Worm (Caenorhabditis elegans): ENCODE results near the gene lact-7.

Gene lact-7

ce11 chrX:11784230-11784629 is 25.3 kb downstream of the lact-7 start, which contains the start of gene Y102F5A.1:
Y102F5A.1 (minus strand) TSS chrX:11784330.
- no peak for TF ChIP-seq tbx-37 (GFP tag; conservative IDR thresholded peaks at IDR 0.05)
- no peak for TF ChIP-seq ets-7 (tag; optimal IDR thresholded peaks at IDR 0.05)
- no peak for TF ChIP-seq flt-1 (GFP tag; IDR thresholded peaks at IDR 0.05)
- no peak for TF ChIP-seq pes-1 (GFP tag; IDR thresholded peaks at IDR 0.05)
- TF ChIP-seq tra-4 (tag; optimal IDR thresholded peaks at IDR 0.05) = no peak
- no peak for TF ChIP-seq sea-1 (GFP tag; conservative IDR thresholded peaks at IDR 0.05)
- TF ChIP-seq hmg-4 (GFP tag; optimal IDR thresholded peaks at IDR 0.05) = no peak
- TF ChIP-seq F13C5.2 (tag; optimal IDR thresholded peaks at IDR 0.05) = no peak
- TF ChIP-seq hnd-1 (tag; optimal IDR thresholded peaks at IDR 0.05) = no peak
- TF ChIP-seq ceh-13 (GFP tag; optimal IDR thresholded peaks at IDR 0.05) = no peak
- no peak for TF ChIP-seq ceh-36 (tag; optimal IDR thresholded peaks at IDR 0.05)
- no peak for TF ChIP-seq B0310.2 (tag; optimal IDR thresholded peaks at IDR 0.05)
- no peak for TF ChIP-seq hmbx-1 (tag; optimal IDR thresholded peaks at IDR 0.05)
- no peak for TF ChIP-seq scrt-1 (GFP tag; IDR thresholded peaks at IDR 0.05)
- no peak for TF ChIP-seq tbx-11 (GFP tag; IDR thresholded peaks at IDR 0.05)

ce11 chrX:11790600-11790999 is 31.7 kb downstream of the lact-7 start:
- no peak for TF ChIP-seq tra-4 (tag; optimal IDR thresholded peaks at IDR 0.05)
- no peak for TF ChIP-seq tbx-11 (GFP tag; IDR thresholded peaks at IDR 0.05)
- TF ChIP-seq ceh-36 (tag; optimal IDR thresholded peaks at IDR 0.05) = no peak
- TF ChIP-seq flt-1 (GFP tag; IDR thresholded peaks at IDR 0.05) = no peak
- no peak for TF ChIP-seq ama-1 (optimal IDR thresholded peaks at IDR 0.05)
- no peak for TF ChIP-seq B0310.2 (tag; optimal IDR thresholded peaks at IDR 0.05)

ce11 chrX:11791364-11792221 is 32.7 kb downstream of the lact-7 start:
- TF ChIP-seq pes-1 (GFP tag; IDR thresholded peaks at IDR 0.05) (no peak), scrt-1 (GFP tag; IDR thresholded peaks at IDR 0.05) (no peak), tbx-11 (GFP tag; IDR thresholded peaks at IDR 0.05) (no peak)

- TF ChIP-seq pes-1 (GFP tag; IDR thresholded peaks at IDR 0.05) = no peak
- TF ChIP-seq aly-1 (tag; optimal IDR thresholded peaks at IDR 0.05) = no peak
- no peak for TF ChIP-seq tbx-11 (GFP tag; IDR thresholded peaks at IDR 0.05)
Measured at ce11 chrX:11792730-11793129, 33.8 kb downstream of the lact-7 start.

- TF ChIP-seq ama-1 (optimal IDR thresholded peaks at IDR 0.05) (no peak), hnd-1 (tag; optimal IDR thresholded peaks at IDR 0.05) (no peak), tra-4 (tag; optimal IDR thresholded peaks at IDR 0.05) (no peak), F13C5.2 (tag; optimal IDR thresholded peaks at IDR 0.05) (peak; percentile 14), ceh-36 (tag; optimal IDR thresholded peaks at IDR 0.05) (no peak), hmg-4 (GFP tag; optimal IDR thresholded peaks at IDR 0.05) (peak; percentile 77), ceh-13 (GFP tag; optimal IDR thresholded peaks at IDR 0.05) (no peak), tbx-11 (GFP tag; IDR thresholded peaks at IDR 0.05) (no peak), flt-1 (GFP tag; IDR thresholded peaks at IDR 0.05) (peak; percentile 5; the same call in 1 of the 2 replicates), aly-1 (tag; optimal IDR thresholded peaks at IDR 0.05) (no peak), tbx-37 (GFP tag; conservative IDR thresholded peaks at IDR 0.05) (no peak), pes-1 (GFP tag; IDR thresholded peaks at IDR 0.05) (0 out of 2 replicates have a peak, but pooled peaks have one; percentile 15), sea-1 (GFP tag; conservative IDR thresholded peaks at IDR 0.05) (no peak), B0310.2 (tag; optimal IDR thresholded peaks at IDR 0.05) (no peak), scrt-1 (GFP tag; IDR thresholded peaks at IDR 0.05) (no peak), ets-7 (tag; optimal IDR thresholded peaks at IDR 0.05) (no peak), hmbx-1 (tag; optimal IDR thresholded peaks at IDR 0.05) (no peak)
Measured at ce11 chrX:11798057-11798555, 39.2 kb downstream of the lact-7 start, which contains the start of gene rsd-3. rsd-3 (plus strand) TSS chrX:11798505.

ce11 chrX:11804057-11804456 is 45.1 kb downstream of the lact-7 start, which contains the start of gene C34E11.4:
C34E11.4 (plus strand) TSS chrX:11804210.
- TF ChIP-seq hmbx-1 (tag; optimal IDR thresholded peaks at IDR 0.05) (no peak), tbx-37 (GFP tag; conservative IDR thresholded peaks at IDR 0.05) (no peak), sea-1 (GFP tag; conservative IDR thresholded peaks at IDR 0.05) (no peak), ets-7 (tag; optimal IDR thresholded peaks at IDR 0.05) (no peak), F13C5.2 (tag; optimal IDR thresholded peaks at IDR 0.05) (no peak), ceh-36 (tag; optimal IDR thresholded peaks at IDR 0.05) (no peak), scrt-1 (GFP tag; IDR thresholded peaks at IDR 0.05) (no peak), hnd-1 (tag; optimal IDR thresholded peaks at IDR 0.05) (no peak), flt-1 (GFP tag; IDR thresholded peaks at IDR 0.05) (no peak), tra-4 (tag; optimal IDR thresholded peaks at IDR 0.05) (no peak), hmg-4 (GFP tag; optimal IDR thresholded peaks at IDR 0.05) (no peak), B0310.2 (tag; optimal IDR thresholded peaks at IDR 0.05) (no peak), tbx-11 (GFP tag; IDR thresholded peaks at IDR 0.05) (no peak), ceh-13 (GFP tag; optimal IDR thresholded peaks at IDR 0.05) (no peak), aly-1 (tag; optimal IDR thresholded peaks at IDR 0.05) (no peak), ama-1 (optimal IDR thresholded peaks at IDR 0.05) (no peak), pes-1 (GFP tag; IDR thresholded peaks at IDR 0.05) (no peak)

ce11 chrX:11806175-11806853 is 47.4 kb downstream of the lact-7 start:
- TF ChIP-seq B0310.2 (tag; optimal IDR thresholded peaks at IDR 0.05) (no peak), tbx-37 (GFP tag; conservative IDR thresholded peaks at IDR 0.05) (no peak), ceh-36 (tag; optimal IDR thresholded peaks at IDR 0.05) (no peak), tbx-11 (GFP tag; IDR thresholded peaks at IDR 0.05) (no peak), ama-1 (optimal IDR thresholded peaks at IDR 0.05) (no peak), ets-7 (tag; optimal IDR thresholded peaks at IDR 0.05) (no peak), F13C5.2 (tag; optimal IDR thresholded peaks at IDR 0.05) (no peak), aly-1 (tag; optimal IDR thresholded peaks at IDR 0.05) (no peak), hmbx-1 (tag; optimal IDR thresholded peaks at IDR 0.05) (no peak), scrt-1 (GFP tag; IDR thresholded peaks at IDR 0.05) (no peak), hnd-1 (tag; optimal IDR thresholded peaks at IDR 0.05) (no peak), sea-1 (GFP tag; conservative IDR thresholded peaks at IDR 0.05) (no peak), ceh-13 (GFP tag; optimal IDR thresholded peaks at IDR 0.05) (no peak), flt-1 (GFP tag; IDR thresholded peaks at IDR 0.05) (no peak), hmg-4 (GFP tag; optimal IDR thresholded peaks at IDR 0.05) (no peak), pes-1 (GFP tag; IDR thresholded peaks at IDR 0.05) (no peak), tra-4 (tag; optimal IDR thresholded peaks at IDR 0.05) (no peak)

All from whole organism, early embryonic.